Worm (Caenorhabditis elegans): ENCODE results near the gene ife-3.
A peak's percentile ranks its signal among the peaks of the same experiment; 100 is the strongest.

ife-3 gene

ce11 chrV:7778-8445, at the start of gene ife-3 (continued):
- TF ChIP-seq tbx-9 (tag; optimal IDR thresholded peaks at IDR 0.05; ENCODE audit: borderline replicate concordance) (no peak), him-1 (tag; optimal IDR thresholded peaks at IDR 0.05) (no peak), sea-2 (GFP tag; IDR thresholded peaks at IDR 0.05) (no peak), akir-1 (GFP tag; optimal IDR thresholded peaks at IDR 0.05) (no peak), lir-1 (GFP tag; conservative IDR thresholded peaks at IDR 0.05) (no peak), B0261.1 (tag; optimal IDR thresholded peaks at IDR 0.05) (no peak), ekl-4 (GFP tag; IDR thresholded peaks at IDR 0.05) (no peak), rpc-1 (optimal IDR thresholded peaks at IDR 0.05) (no peak), rpc-1 (tag; optimal IDR thresholded peaks at IDR 0.05) (peak; percentile 2), nhr-120 (GFP tag; IDR thresholded peaks at IDR 0.05) (no peak), B0336.3 (GFP tag; IDR thresholded peaks at IDR 0.05) (no peak), cebp-2 (GFP tag; IDR thresholded peaks at IDR 0.05) (no peak), Y53G8AR.9 (GFP tag; conservative IDR thresholded peaks at IDR 0.05) (no peak), lin-26 (GFP tag; IDR thresholded peaks at IDR 0.05) (no peak), madf-10 (tag; optimal IDR thresholded peaks at IDR 0.05) (no peak), let-607 (tag; optimal IDR thresholded peaks at IDR 0.05) (no peak), ztf-22 (GFP tag; optimal IDR thresholded peaks at IDR 0.05) (no peak), T07F8.4 (tag; optimal IDR thresholded peaks at IDR 0.05) (no peak), die-1 (tag; optimal IDR thresholded peaks at IDR 0.05) (no peak), nfya-1 (tag; optimal IDR thresholded peaks at IDR 0.05; ENCODE audit: borderline replicate concordance, insufficient read depth) (no peak), gei-17 (GFP tag; optimal IDR thresholded peaks at IDR 0.05) (no peak), lin-40 (tag; optimal IDR thresholded peaks at IDR 0.05) (no peak), nfyb-1 (GFP tag; IDR thresholded peaks at IDR 0.05) (no peak), repo-1 (tag; optimal IDR thresholded peaks at IDR 0.05) (no peak), nhr-179 (tag; optimal IDR thresholded peaks at IDR 0.05) (no peak), madf-6 (GFP tag; IDR thresholded peaks at IDR 0.05) (peak; percentile 73), F52B5.7 (tag; optimal IDR thresholded peaks at IDR 0.05) (no peak), snpc-1.3 (tag; optimal IDR thresholded peaks at IDR 0.05; ENCODE audit: insufficient read depth) (peak; percentile 72), madf-8 (GFP tag; conservative IDR thresholded peaks at IDR 0.05) (no peak), dpff-1 (tag; optimal IDR thresholded peaks at IDR 0.05) (no peak), Y67H2A.10 (GFP tag; conservative IDR thresholded peaks at IDR 0.05) (no peak), egrh-3 (GFP tag; IDR thresholded peaks at IDR 0.05) (no peak), ets-4 (GFP tag; optimal IDR thresholded peaks at IDR 0.05) (no peak), somi-1 (GFP tag; optimal IDR thresholded peaks at IDR 0.05) (no peak), aptf-3 (GFP tag; IDR thresholded peaks at IDR 0.05) (no peak), F39B2.1 (GFP tag; IDR thresholded peaks at IDR 0.05) (no peak), C17E4.6 (GFP tag; IDR thresholded peaks at IDR 0.05) (no peak), F37B4.10 (GFP tag; IDR thresholded peaks at IDR 0.05) (no peak), unc-62 (GFP tag; optimal IDR thresholded peaks at IDR 0.05) (no peak), dox-1 (GFP tag; IDR thresholded peaks at IDR 0.05) (no peak), Y79H2A.3 (GFP tag; conservative IDR thresholded peaks at IDR 0.05) (no peak), hrde-1 (tag; optimal IDR thresholded peaks at IDR 0.05; ENCODE audit: borderline replicate concordance) (no peak), egl-18 (GFP tag; IDR thresholded peaks at IDR 0.05) (no peak), B0035.1 (tag; optimal IDR thresholded peaks at IDR 0.05) (no peak), ceh-91 (GFP tag; IDR thresholded peaks at IDR 0.05) (peak; percentile 54), ztf-25 (GFP tag; IDR thresholded peaks at IDR 0.05) (no peak), rec-8 (tag; optimal IDR thresholded peaks at IDR 0.05) (no peak), xnd-1 (tag; optimal IDR thresholded peaks at IDR 0.05) (no peak)

Data from whole organism, young adult.